Worm (Caenorhabditis elegans) whole organism, L3 larva: ENCODE data around the gene hlh-6.

Source experiments
- R02D3.7 ChIP-seq: fragments of 150-350 bp; optimal IDR thresholded peaks from 2 replicates; lab custom pipeline; 2014; ENCODE audit warnings: missing biosample characterization, missing genetic modification characterization
- ama-1 ChIP-seq: fragments of 150-350 bp; optimal IDR thresholded peaks from 2 replicates; lab custom pipeline; 2018
- ceh-16 ChIP-seq: sonication (generic microtip); optimal IDR thresholded peaks from 2 replicates; lab custom pipeline; 2017; ENCODE audit warnings: missing biosample characterization, missing genetic modification characterization
- ceh-28 ChIP-seq: fragments of 150-350 bp; optimal IDR thresholded peaks from 2 replicates; lab custom pipeline; 2014; ENCODE audit warnings: missing biosample characterization, missing genetic modification reagents, missing genetic modification characterization
- ceh-82 ChIP-seq: fragments of 150-350 bp; optimal IDR thresholded peaks from 2 replicates; lab custom pipeline; 2014; ENCODE audit warnings: missing biosample characterization, missing genetic modification characterization
- daf-12 ChIP-seq: fragments of 150-350 bp; optimal IDR thresholded peaks from 2 replicates; lab custom pipeline; 2014; ENCODE audit warnings: missing biosample characterization, missing genetic modification reagents, missing genetic modification characterization
- egl-27 ChIP-seq: sonication (generic microtip); optimal IDR thresholded peaks from 4 replicates; lab custom pipeline; 2017; ENCODE audit warnings: missing biosample characterization, missing genetic modification reagents, missing genetic modification characterization
- egl-5 ChIP-seq: fragments of 150-350 bp; optimal IDR thresholded peaks from 2 replicates; lab custom pipeline; 2017; ENCODE audit warnings: missing biosample characterization, missing genetic modification reagents, missing genetic modification characterization, inconsistent platforms
- elt-2 ChIP-seq: sonication (generic microtip); optimal IDR thresholded peaks from 2 replicates; lab custom pipeline; 2016; ENCODE audit warnings: missing genetic modification reagents, mild to moderate bottlenecking, missing genetic modification characterization, missing compliant biosample characterization
- fos-1 ChIP-seq: fragments of 150-350 bp; optimal IDR thresholded peaks from 2 replicates; lab custom pipeline; 2014; ENCODE audit warnings: missing biosample characterization, missing genetic modification characterization
- hmg-11 ChIP-seq: sonication (generic microtip); optimal IDR thresholded peaks from 2 replicates; lab custom pipeline; 2016; ENCODE audit warnings: missing genetic modification characterization, missing compliant biosample characterization
- jun-1 ChIP-seq: fragments of 150-350 bp; optimal IDR thresholded peaks from 2 replicates; lab custom pipeline; 2014; ENCODE audit warnings: missing biosample characterization, missing genetic modification reagents, missing genetic modification characterization
- lin-15B ChIP-seq: fragments of 150-350 bp; optimal IDR thresholded peaks from 2 replicates; lab custom pipeline; 2014; ENCODE audit warnings: missing biosample characterization, missing genetic modification characterization
- lin-39 ChIP-seq: fragments of 150-350 bp; optimal IDR thresholded peaks from 2 replicates; lab custom pipeline; 2018; ENCODE audit warnings: missing biosample characterization, missing genetic modification reagents, missing genetic modification characterization
- lsy-12 ChIP-seq: sonication (generic microtip); optimal IDR thresholded peaks from 2 replicates; lab custom pipeline; 2016; ENCODE audit warnings: mild to moderate bottlenecking, missing genetic modification characterization, missing compliant biosample characterization
- mdl-1 ChIP-seq: fragments of 150-350 bp; optimal IDR thresholded peaks from 2 replicates; lab custom pipeline; 2014; ENCODE audit warnings: missing biosample characterization, missing genetic modification characterization
- nfya-1 ChIP-seq: sonication (generic microtip); optimal IDR thresholded peaks from 2 replicates; lab custom pipeline; 2017; ENCODE audit warnings: missing genetic modification characterization, mild to moderate bottlenecking, missing compliant biosample characterization, antibody characterized with exemption, moderate library complexity; ENCODE audit not compliant: insufficient read depth
- nhr-12 ChIP-seq: fragments of 150-350 bp; optimal IDR thresholded peaks from 2 replicates; lab custom pipeline; 2014; ENCODE audit warnings: missing biosample characterization, missing genetic modification characterization
- nhr-23 ChIP-seq: fragments of 150-350 bp; optimal IDR thresholded peaks from 2 replicates; lab custom pipeline; 2014; ENCODE audit warnings: missing biosample characterization, missing genetic modification reagents, missing genetic modification characterization
- nhr-25 ChIP-seq: sonication (generic microtip); optimal IDR thresholded peaks from 2 replicates; lab custom pipeline; 2017; ENCODE audit warnings: missing biosample characterization, missing genetic modification characterization
- nhr-28 ChIP-seq: fragments of 150-350 bp; optimal IDR thresholded peaks from 2 replicates; lab custom pipeline; 2014; ENCODE audit warnings: missing biosample characterization, missing genetic modification characterization
- nhr-43 ChIP-seq: sonication (generic microtip); optimal IDR thresholded peaks from 2 replicates; lab custom pipeline; 2016; ENCODE audit warnings: mild to moderate bottlenecking, missing genetic modification characterization, missing compliant biosample characterization; ENCODE audit not compliant: poor library complexity, severe bottlenecking
- nhr-67 ChIP-seq: fragments of 150-350 bp; optimal IDR thresholded peaks from 2 replicates; lab custom pipeline; 2014; ENCODE audit warnings: missing biosample characterization, missing genetic modification characterization
- nhr-77 ChIP-seq: fragments of 150-350 bp; optimal IDR thresholded peaks from 2 replicates; lab custom pipeline; 2014; ENCODE audit warnings: missing biosample characterization, missing genetic modification characterization
- pha-4 ChIP-seq: fragments of 150-350 bp; optimal IDR thresholded peaks from 2 replicates; lab custom pipeline; 2014; ENCODE audit warnings: missing biosample characterization, missing genetic modification reagents, missing genetic modification characterization
- pqm-1 ChIP-seq: fragments of 150-350 bp; optimal IDR thresholded peaks from 2 replicates; lab custom pipeline; 2017; ENCODE audit warnings: missing biosample characterization, missing genetic modification characterization, inconsistent platforms
- skn-1 ChIP-seq: fragments of 150-350 bp; optimal IDR thresholded peaks from 2 replicates; lab custom pipeline; 2014; ENCODE audit warnings: missing biosample characterization, missing genetic modification characterization
- snpc-4 ChIP-seq: fragments of 150-350 bp; optimal IDR thresholded peaks from 2 replicates; lab custom pipeline; 2014; ENCODE audit warnings: missing biosample characterization, missing genetic modification characterization
- tbx-2 ChIP-seq: sonication (generic microtip); optimal IDR thresholded peaks from 2 replicates; lab custom pipeline; 2016; ENCODE audit warnings: mild to moderate bottlenecking, missing genetic modification characterization, missing compliant biosample characterization
- unc-39 ChIP-seq: sonication (generic microtip); optimal IDR thresholded peaks from 4 replicates; lab custom pipeline; 2017; ENCODE audit warnings: missing biosample characterization, missing genetic modification characterization
- unc-62 ChIP-seq: fragments of 150-350 bp; sonication (generic microtip); optimal IDR thresholded peaks from 4 replicates; lab custom pipeline; 2014; ENCODE audit warnings: missing biosample characterization, missing genetic modification reagents, missing genetic modification characterization
- ztf-11 ChIP-seq: fragments of 150-350 bp; optimal IDR thresholded peaks from 2 replicates; lab custom pipeline; 2014; ENCODE audit warnings: missing biosample characterization, missing genetic modification characterization
- ztf-4 ChIP-seq: fragments of 150-350 bp; optimal IDR thresholded peaks from 2 replicates; lab custom pipeline; 2014; ENCODE audit warnings: missing biosample characterization, missing genetic modification characterization

Gene hlh-6

DNA sequence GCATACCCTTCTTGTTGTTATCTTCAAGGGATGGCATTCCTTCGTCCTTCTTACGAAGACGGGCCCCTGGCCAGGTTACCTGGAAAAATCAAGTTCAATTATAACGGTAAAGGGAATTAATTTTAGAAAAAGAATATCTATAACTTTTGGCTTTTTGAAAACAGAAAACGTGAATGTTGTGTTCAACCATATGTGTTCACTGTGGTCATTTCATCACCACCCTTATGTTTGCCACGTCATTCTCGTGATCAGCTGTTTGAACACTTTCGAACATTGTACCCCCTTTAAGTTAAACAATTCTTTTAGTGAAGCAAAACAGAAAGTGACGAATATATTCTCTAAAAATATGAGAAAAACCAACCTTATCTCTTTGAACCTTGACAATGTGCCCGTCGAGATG lies 4.1 kb upstream of the hlh-6 start:
- no peak for TF ChIP-seq egl-5 (tag; lab: Kevin White, UChicago)
- TF ChIP-seq ama-1 (lab: Kevin White, UChicago), result peak; percentile 42
- peak; percentile 52 for TF ChIP-seq pha-4 (tag; lab: Kevin White, UChicago)
- peak; percentile 38 for TF ChIP-seq nhr-43 (tag; lab: Kevin White, UChicago)

- TF ChIP-seq fos-1 (no peak), unc-39 (no peak), tbx-2 (no peak), ztf-4 (no peak), nhr-77 (tag; lab: Kevin White, UChicago) (no peak), nhr-23 (no peak), elt-2 (tag; lab: Kevin White, UChicago) (peak; percentile 10), R02D3.7 (tag; lab: Kevin White, UChicago) (peak; percentile 11), nhr-43 (tag; lab: Kevin White, UChicago) (peak; percentile 69)
Measured at ce11 chrII:9617902-9618245, 3.2 kb upstream of the hlh-6 start.

DNA sequence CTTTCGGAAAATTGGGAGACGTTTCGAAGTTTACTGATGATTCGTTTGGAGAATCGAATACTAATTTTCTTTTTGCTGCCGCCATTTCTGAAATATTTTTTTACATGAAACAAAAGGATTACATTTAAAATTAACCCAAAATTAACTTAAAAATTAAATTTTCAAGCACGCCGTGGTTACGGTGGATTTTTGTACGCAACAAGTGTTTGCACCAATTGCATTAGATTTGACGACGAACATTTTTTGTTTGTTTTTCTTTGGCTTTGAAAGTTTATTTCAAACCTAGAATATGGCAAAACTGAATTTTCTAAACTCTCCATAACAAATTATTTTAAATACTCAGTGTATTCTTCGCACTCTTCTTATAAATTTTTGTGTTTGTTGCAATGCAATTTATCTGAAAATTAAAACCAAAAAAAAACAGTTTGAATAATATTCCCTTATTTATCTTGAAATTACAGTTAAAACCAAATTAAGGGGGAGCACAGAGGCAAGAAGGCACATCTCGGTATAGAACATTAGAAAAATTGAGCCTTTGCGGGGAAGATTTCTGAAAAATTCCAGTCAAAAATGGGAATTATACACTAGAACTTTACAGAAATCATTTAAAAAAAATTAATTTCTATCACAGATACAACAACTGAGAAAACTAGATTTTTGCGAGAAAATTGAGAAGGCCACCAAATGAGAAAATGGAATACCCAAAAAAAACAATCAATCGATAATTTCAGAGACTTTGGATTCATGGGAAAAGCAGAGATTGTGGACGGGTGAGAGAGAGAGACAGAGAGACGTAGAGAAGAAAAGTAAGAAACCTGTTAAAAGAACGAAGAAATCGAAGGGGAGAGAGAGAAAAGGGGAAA lies 2.6 kb upstream of the hlh-6 start, which contains the start of gene hal-3:
Gene hal-3 (minus strand): TSS at position 87 of the 863 bp plus-strand sequence.
- peak; percentile 14 for TF ChIP-seq daf-12 (tag; lab: Kevin White, UChicago)
- no peak for TF ChIP-seq hmg-11 (tag; lab: Kevin White, UChicago)
- TF ChIP-seq ceh-82 (tag; lab: Kevin White, UChicago), result no peak
- no peak for TF ChIP-seq unc-62
- peak; percentile 74 for TF ChIP-seq ceh-28 (tag; lab: Kevin White, UChicago)
- TF ChIP-seq ama-1 (lab: Kevin White, UChicago), result peak; percentile 41
- TF ChIP-seq jun-1 (tag; lab: Kevin White, UChicago), result peak; percentile 35
- TF ChIP-seq snpc-4, result no peak
- TF ChIP-seq nfya-1 (tag; lab: Kevin White, UChicago), result peak; percentile 34
- no peak for TF ChIP-seq nhr-23

- no peak for TF ChIP-seq skn-1
Measured at ce11 chrII:9611347-9611923, 3.2 kb downstream of the hlh-6 start, which contains the start of the genes T15H9.5 and T15H9.4. T15H9.5 (minus strand) TSS chrII:9611447. T15H9.4 (plus strand) TSS chrII:9611873.

ce11 chrII:9609296-9609695 lies 5.3 kb downstream of the hlh-6 start, which contains the start of gene pap-2:
pap-2 (minus strand) TSS chrII:9609396.
- TF ChIP-seq nhr-28 (tag; lab: Kevin White, UChicago) (no peak), ztf-4 (no peak), lin-39 (tag; lab: Kevin White, UChicago) (no peak), nhr-77 (tag; lab: Kevin White, UChicago) (no peak), fos-1 (no peak), ztf-11 (tag; lab: Kevin White, UChicago) (no peak), R02D3.7 (tag; lab: Kevin White, UChicago) (no peak), jun-1 (tag; lab: Kevin White, UChicago) (no peak), egl-27 (no peak), snpc-4 (no peak), ceh-16 (tag; lab: Kevin White, UChicago) (no peak), elt-2 (tag; lab: Kevin White, UChicago) (no peak), lin-15B (no peak), lsy-12 (tag; lab: Kevin White, UChicago) (no peak), nhr-67 (tag; lab: Kevin White, UChicago) (no peak), nhr-25 (no peak), unc-39 (no peak), nhr-12 (tag; lab: Kevin White, UChicago) (no peak)

- no peak for TF ChIP-seq mdl-1 (tag; lab: Kevin White, UChicago)
- TF ChIP-seq pha-4 (tag; lab: Kevin White, UChicago), result peak; percentile 6
- TF ChIP-seq lsy-12 (tag; lab: Kevin White, UChicago), result no peak
- TF ChIP-seq pqm-1 (tag; lab: Kevin White, UChicago), result peak; percentile 44
- TF ChIP-seq elt-2 (tag; lab: Kevin White, UChicago), result peak; percentile 53
Measured at ce11 chrII:9607137-9607536, 7.5 kb downstream of the hlh-6 start.
